Fruit fly (Drosophila melanogaster) whole organism, larva: ENCODE measurements around the gene slf.

ENCODE experiments used
- noc ChIP-seq: fragments of 200-800 bp; sonication (Bioruptor generic); optimal IDR thresholded peaks from 3 replicates; lab custom pipeline; 2019; ENCODE audit warnings: missing biosample characterization, mild to moderate bottlenecking, missing genetic modification characterization, moderate library complexity

Gene slf

DNA sequence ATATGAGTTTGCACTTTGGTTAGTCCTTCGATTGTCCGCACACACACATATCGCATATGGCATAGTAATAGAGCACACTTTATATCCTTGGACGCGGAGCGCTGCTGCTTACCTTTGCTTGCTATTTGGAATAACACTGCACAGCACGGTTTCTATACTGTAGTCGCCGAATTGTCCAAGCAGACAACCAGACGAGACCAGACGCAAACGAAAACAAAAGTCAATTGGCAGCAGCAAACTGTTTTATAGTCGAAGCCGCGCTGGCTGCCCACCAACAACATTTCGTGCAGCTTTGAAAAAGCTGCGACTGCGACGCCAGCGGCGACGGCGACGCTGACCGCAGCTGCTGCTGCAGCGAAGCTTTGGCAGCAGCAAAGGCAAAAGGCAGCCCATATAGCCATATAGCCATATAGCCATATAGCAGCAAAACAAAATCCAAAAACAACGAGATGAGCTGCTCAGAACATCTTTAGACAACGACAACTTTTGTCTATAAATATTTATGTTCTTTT lies at the start of gene slf:
TSS of gene slf (minus strand) at position 219 of the 512 bp plus-strand sequence.
- TF ChIP-seq noc: no peak

DNA sequence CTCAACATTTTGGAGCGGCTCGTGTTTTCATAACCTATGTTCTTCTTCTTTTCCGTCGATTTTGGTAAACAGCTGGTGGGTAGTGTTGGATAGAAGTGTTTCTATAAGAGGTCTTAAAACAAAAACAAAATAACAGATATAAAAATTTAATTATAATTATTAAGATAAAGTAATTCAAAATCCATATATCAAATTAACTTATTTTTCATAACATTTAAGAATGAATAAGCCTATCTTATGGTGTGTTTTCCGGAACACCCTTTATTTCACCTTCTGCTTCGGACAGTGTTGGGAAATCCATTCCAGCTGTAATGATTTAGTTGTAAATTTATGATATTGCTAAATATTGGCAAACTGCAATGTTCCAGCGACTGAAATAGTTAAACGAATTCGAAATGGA lies 48.6 kb upstream of the slf start, which contains the start of the genes mRpS2 and Mon1:
TSS of gene mRpS2 (minus strand) at position 64 of the 400 bp plus-strand sequence.
TSS of gene Mon1 (plus strand) at position 286 of the 400 bp plus-strand sequence.
- peak; percentile 94 for TF ChIP-seq noc

DNA sequence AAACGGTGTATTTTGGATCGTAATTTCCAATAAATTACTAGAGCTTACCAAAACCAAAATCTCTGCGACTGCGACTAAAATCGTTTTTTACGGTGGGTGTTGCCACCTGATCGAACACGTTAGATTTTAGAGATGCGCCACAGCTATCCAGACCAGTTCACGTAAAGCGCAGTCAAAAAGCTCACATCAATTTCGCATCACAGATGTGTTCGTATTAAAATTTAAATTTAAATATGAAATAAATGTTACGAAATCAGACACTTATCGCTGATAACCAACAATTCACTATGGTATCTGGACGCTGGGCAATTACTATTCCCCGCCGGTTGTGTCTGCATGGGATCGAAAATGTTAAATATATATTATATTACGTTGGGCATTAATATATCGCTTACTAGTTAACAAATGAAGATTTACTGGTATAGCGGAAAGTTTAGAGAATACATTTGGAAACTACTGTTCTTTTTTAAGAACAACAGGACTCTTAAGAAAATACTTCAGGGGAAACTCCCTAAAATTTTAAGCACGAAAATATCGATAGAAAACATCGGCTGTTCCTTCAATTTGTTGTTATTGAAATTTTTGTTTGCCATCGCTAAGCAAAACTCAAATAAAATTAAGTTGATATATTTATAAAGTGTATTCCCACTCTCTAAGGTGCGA lies 45.6 kb upstream of the slf start, which contains the start of the genes mxt and CG11927:
TSS of gene mxt (minus strand) at position 105 of the 663 bp plus-strand sequence.
TSS of gene CG11927 (plus strand) at position 576 of the 663 bp plus-strand sequence.
- TF ChIP-seq noc: no peak

DNA sequence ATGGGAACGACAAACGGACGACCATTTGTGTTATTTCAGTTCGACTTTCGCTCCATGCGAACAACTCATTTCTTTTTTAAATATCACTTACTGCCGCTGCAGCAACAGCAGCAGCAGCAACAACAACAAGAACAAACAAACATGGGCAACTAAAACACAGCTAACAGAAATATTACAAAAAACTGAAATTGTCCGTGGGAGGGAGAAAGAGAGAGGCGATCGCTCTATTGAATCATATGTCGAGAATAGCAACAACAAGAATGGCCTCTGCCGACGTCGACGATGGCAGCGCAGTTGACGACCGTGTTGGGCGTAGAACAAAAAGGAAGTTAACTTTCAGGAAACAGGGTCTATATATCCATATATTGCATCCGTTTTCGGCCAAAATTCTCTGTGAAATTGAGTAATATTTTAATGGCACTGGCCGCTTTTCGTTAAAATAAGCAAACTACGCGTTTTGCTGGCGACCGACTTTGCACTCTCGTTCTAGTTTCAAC lies 45.0 kb upstream of the slf start:
- no peak for TF ChIP-seq noc

DNA sequence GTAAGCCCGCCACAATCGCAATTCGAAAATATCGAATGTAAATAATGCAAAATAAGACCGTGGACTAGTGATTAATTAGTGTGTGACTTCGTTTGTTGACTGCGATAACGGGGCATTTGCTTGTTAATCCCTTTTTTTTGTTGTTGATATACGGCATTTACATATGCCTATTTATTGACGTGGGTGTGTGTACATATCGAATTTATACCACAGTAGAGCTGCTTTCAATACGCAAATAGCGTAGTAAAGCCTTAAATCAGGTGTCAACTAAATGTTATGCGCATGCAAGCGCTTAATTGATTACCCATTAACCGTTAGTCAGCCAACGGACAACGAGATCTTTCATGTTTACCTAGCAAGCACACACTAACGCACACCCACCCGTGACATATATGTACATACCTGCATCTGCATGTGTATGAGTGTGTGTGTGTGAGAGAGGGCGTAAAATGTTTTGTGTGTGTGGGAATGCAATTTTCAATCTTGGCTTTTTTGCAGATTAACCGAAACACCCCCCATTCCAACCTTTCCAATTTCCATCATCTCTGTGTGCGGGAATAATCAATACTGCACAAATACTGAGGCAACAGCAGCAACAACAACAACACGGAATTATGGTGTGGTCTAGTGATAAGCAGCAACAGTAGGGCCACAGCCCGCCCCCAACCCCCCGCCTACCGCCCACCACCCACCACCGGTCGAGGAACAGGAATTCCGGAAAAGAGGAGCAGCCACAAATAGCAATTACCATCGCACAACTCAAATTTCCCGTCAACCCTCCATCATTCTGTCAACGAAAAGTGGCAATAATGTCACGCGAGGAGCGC lies 37.0 kb upstream of the slf start:
- TF ChIP-seq noc: no peak

DNA sequence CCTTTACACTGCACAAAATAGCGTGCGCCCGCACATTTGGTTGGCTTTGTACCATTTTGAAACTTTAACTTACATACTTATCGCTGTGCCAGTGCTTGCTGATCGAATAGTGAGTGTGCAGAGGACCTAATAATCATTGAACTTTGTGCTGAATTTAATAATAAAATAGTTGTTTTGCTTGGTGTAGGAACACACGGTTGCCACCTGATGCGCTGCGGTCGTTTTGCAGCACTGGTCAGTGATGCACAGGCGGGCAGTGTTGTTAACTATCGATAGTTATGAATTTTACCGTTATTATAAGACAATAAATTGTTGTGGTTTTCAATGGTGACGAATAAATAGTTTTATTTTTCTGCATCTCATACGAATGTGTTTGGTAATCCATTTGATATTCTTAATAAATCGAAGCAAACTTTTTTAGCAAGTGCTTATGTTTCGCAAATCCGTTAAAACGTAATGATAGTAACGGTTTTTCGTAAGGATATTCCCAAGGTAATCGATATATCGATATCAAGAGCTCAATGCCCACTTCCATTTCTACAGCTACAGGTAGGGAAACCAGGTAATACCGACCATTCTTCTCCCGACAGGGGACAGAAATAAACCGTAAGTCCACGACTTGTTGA lies 36.2 kb upstream of the slf start, which contains the start of the genes tank and CG12194:
TSS of gene tank (minus strand) at position 228 of the 626 bp plus-strand sequence.
TSS of gene CG12194 (plus strand) at position 576 of the 626 bp plus-strand sequence.
- TF ChIP-seq noc: peak; percentile 89

DNA sequence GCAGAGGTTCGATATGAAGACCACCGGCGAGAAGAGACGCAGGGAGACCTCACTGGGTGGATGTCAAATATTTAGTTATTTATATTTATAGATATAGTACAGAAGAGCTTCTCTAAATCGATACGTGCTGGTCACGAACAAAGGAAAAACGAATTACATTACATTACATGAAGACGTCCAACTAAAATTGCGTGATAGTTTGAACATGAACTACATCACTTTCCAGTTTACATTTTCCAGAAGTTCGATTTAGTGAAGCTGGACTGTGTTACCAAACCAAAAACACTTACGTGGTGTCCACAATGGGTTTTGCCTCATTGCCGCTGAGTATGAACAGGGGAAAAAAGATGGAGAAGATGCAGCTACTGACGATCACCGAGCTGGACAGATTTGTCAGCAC lies 34.5 kb upstream of the slf start:
- no peak for TF ChIP-seq noc

DNA sequence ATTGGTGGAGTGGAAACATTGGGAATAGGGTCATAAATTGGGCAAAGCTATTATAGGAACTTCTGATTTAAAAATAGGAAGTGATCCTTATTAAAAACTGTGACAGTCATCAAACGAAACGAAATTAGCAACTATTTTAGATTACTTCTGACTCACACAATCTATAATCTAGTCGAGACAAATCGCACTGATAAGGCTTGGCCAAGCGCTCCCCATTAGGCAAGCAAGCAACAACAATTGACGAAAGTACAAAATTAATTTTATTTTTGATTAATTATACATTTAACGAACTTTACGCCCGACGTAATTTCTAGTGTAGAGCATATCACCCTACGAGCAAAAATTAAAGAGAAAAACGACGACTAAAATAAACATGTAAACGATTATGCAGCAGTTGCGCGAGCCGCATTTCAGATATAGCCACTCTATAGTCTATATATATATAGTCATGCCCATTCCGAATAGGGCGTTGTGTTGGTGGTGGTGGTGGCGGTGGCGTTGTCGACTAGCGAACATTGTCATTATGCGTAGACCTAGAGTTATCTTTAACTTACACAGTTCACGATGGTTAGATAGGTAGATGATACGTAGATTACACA lies 33.5 kb upstream of the slf start, which contains the start of gene Ir25a:
TSS of gene Ir25a (minus strand) at position 210 of the 599 bp plus-strand sequence.
- peak; percentile 9 for TF ChIP-seq noc

DNA sequence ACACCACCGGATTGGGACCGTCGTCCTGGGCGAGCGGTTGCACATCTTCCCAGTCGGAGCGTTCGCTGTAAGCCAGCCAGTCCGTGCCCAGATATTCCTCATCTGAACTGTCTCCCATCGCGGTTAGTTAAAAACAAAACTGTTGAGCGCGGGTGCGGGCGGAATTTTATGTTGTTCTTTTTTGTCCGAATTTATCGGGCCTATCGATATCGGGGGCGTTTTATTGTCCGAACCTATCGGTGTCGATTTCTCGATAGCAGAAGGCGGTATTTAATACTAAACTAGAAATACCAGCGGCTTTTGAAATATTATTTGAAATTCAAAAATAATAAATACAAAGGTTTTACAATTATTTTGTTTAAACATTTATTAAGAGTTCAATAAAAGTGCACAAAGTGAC lies 28.8 kb upstream of the slf start, which contains the start of gene Fnta:
TSS of gene Fnta (minus strand) at position 204 of the 400 bp plus-strand sequence.
- no peak for TF ChIP-seq noc

DNA sequence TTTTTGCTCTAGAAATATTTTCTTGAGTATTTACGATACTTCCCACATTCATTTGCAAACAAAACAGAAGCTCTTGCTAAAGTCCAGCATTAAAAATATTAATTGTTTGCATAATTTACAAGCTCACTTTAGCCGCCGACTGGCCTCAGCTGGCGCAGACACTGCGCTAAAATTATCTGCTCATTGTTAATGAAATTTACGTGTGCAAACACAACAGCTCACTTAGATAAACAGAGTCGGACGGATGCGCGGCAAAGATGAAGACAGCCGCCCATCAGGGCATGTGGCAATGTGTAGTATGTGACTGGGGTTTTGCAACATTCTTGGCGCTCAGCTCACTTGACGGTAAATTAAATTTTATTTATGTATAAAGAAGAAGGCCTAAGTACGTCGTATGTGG lies 27.3 kb upstream of the slf start:
- TF ChIP-seq noc: peak; percentile 69

DNA sequence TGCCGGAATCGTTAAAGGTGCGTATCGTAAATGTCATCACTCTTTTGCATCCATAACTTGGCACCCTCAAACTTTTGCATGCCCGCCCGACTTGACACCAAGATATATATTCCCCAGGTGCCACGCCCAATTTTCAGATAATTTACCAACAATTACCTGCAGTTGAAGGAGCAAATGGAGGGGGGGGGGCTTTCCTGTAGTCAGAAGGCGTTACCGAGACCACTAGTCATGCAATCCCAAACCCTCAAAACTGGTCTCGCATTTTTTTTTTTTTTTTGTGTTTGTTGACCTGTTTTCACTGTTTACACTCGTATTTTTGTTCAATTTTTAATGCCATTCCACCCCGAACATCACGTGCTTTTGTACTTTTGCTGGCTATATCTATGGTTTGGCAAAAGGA lies 24.0 kb upstream of the slf start:
- no peak for TF ChIP-seq noc

DNA sequence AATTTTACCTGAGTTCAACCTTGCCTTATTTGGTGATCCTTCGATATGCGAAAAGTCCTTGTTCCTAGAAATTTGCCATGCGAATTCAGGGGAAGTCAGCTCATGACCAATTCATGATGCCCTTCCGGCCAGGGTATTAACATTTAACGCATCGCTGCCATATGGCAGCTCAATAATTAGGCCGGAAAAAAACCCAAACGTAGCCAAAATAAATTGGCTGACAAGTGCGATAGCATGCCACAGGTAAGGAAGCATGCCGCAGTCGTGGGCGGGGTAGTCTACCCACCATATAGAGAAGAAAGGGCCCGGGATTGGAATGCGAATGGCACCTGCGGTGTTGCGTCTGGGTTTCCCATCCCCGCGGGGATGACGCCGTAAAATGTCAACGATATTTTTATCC lies 22.1 kb upstream of the slf start:
- no peak for TF ChIP-seq noc

DNA sequence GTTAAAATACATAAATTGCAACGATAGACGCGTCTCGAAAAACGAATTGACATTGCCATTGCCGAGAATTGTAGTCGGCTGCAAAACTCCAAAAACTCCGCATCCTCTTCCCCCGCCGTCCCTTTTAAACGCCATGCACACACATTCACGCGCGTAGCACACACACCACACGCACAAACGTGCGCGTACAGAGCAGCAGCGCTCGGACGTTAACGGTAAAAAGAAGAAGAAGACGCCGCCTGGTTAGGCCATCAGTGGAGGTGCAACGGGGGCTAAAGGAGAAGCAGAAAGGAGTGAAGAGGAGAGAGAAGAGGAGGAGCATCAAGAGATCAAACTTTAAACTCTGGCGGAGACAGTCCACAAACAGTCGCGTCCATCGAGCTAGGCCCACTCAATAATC lies 20.5 kb upstream of the slf start:
- no peak for TF ChIP-seq noc

DNA sequence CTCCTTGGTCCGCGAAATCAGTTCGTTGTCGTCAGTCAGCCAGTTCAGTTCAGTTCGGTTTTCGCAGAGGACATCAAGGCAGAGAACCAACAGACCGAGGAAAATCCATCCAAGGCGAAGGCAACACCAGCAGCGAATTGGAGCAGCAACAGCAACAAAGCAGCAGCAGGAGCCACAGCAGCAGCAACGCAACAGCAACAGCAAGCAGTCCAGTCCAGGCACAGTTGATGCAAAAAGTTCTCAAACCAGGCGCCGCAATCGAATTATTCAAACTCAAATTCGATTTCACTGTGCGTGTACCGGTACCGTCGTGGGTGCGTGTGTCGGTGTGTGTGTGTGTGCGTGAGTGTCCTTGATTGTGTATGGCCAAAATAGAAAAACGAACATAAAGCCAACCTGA lies 20.0 kb upstream of the slf start, which contains the start of gene CG15628:
TSS of gene CG15628 (plus strand) at position 18 of the 400 bp plus-strand sequence.
- TF ChIP-seq noc: no peak

DNA sequence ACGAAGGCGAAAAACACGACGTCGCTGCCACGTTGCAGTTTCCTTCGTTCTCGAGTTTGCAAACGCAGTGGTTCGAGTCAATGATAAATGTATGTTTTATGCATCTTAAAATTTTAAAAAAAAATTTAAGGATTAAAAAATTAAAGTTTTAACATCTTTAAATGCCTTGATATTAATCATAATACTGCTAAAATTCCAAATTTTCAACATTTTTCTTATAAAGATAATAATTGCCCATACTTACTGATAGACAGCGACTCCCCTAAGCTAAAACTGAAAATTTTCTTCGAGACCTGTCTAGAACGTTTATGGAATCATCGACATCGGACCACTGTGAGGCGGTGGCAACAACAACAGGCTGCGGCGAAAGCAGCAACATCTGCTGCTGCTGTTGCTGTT lies 19.6 kb upstream of the slf start:
- peak; percentile 18 for TF ChIP-seq noc
